Worm (Caenorhabditis elegans): ENCODE data around the gene F12E12.6.

DNA sequence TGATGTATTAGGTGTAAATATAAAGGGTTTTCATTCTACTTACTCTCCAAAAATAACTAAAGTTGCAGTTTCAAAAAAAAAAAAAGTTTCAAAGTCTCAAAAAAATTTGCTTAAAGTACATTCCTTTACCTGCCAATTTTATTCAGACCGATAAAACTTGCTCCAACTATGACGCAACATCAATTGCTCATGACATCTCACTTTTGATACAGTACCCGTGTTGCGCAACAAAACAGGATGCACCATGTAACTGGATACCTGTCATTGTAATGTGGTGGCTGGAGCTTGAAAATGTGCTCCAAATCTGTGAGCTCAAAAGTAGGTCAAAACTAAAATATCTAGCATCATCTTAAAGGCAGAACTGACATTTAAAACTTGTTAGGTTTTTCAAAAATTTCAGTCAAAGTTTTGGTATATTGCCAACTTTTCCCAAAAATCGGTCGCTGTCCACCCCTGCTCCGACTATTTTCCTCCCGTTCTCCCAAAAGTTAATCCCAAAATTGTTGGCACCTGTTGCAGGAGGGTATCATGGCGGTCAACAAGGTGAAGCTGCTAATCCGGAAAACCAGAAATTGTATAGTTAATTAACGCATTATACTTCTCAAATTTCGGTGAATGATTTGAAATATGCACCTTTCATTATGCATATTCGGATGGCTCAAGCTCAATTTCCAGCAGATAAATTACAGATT, 45.7 kb upstream of the F12E12.6 start, which contains the start of gene T24E12.2:
- no peak for TF ChIP-seq tbx-7 (tag; optimal IDR thresholded peaks at IDR 0.05)
- no peak for TF ChIP-seq pha-4 (tag; optimal IDR thresholded peaks at IDR 0.05)
- TF ChIP-seq ztf-16 (tag; optimal IDR thresholded peaks at IDR 0.05) = no peak
- TF ChIP-seq hlh-6 (tag; optimal IDR thresholded peaks at IDR 0.05) = no peak
- no peak for TF ChIP-seq pros-1 (tag; optimal IDR thresholded peaks at IDR 0.05)
- no peak for TF ChIP-seq ets-4 (tag; optimal IDR thresholded peaks at IDR 0.05)
- TF ChIP-seq unc-55 (GFP tag; optimal IDR thresholded peaks at IDR 0.05) = no peak
- no peak for TF ChIP-seq elt-2 (tag; optimal IDR thresholded peaks at IDR 0.05)
- no peak for TF ChIP-seq elt-4 (tag; optimal IDR thresholded peaks at IDR 0.05)
- TF ChIP-seq ama-1 (optimal IDR thresholded peaks at IDR 0.05) = no peak
- no peak for TF ChIP-seq zip-5 (tag; optimal IDR thresholded peaks at IDR 0.05)
